Worm (Caenorhabditis elegans) whole organism, L4 larva: ENCODE data around the gene F56C4.1.

ENCODE experiments used
- ZK337.2 ChIP-seq: fragments of 200-800 bp; sonication (Bioruptor generic); IDR thresholded peaks from 2 replicates; pipeline ENCODE4 v1.3.6; 2022; ENCODE audit warnings: missing genetic modification reagents, missing genetic modification characterization, missing compliant biosample characterization
- aha-1 ChIP-seq: fragments of 150-350 bp; peaks from one replicate; lab custom pipeline; 2014; ENCODE audit warnings: missing biosample characterization, missing genetic modification characterization
- aly-2 ChIP-seq: sonication (generic microtip); optimal IDR thresholded peaks from 2 replicates; lab custom pipeline; 2018; ENCODE audit warnings: missing biosample characterization, missing genetic modification characterization
- ceh-32 ChIP-seq: sonication (generic microtip); optimal IDR thresholded peaks from 2 replicates; lab custom pipeline; 2016; ENCODE audit warnings: mild to moderate bottlenecking, missing genetic modification characterization, missing compliant biosample characterization; ENCODE audit not compliant: poor library complexity
- daf-12 ChIP-seq: fragments of 150-350 bp; optimal IDR thresholded peaks from 2 replicates; lab custom pipeline; 2014; ENCODE audit warnings: missing biosample characterization, missing genetic modification reagents, missing genetic modification characterization
- lsy-2 ChIP-seq, 2 experiments: fragments of 150-350 bp in 1 of 2; sonication (generic microtip) in 1 of 2; optimal IDR thresholded peaks; 2 replicates each; lab custom pipeline; 2014 to 2017; ENCODE audit warnings: missing biosample characterization in 2 of 2, missing genetic modification characterization in 2 of 2
- mdl-1 ChIP-seq, 2 experiments: fragments of 150-350 bp in 1 of 2; sonication (generic microtip) in 1 of 2; optimal IDR thresholded peaks; 2 replicates each; lab custom pipeline; 2014 to 2017; ENCODE audit warnings: missing biosample characterization in 2 of 2, missing genetic modification characterization in 2 of 2
- mep-1 ChIP-seq: fragments of 150-350 bp; sonication (generic microtip); optimal IDR thresholded peaks from 3 replicates; lab custom pipeline; 2014; ENCODE audit warnings: missing biosample characterization, missing genetic modification characterization
- nhr-11 ChIP-seq: fragments of 150-350 bp; optimal IDR thresholded peaks from 2 replicates; lab custom pipeline; 2014; ENCODE audit warnings: missing biosample characterization, missing genetic modification characterization
- nhr-237 ChIP-seq: sonication (generic microtip); optimal IDR thresholded peaks from 2 replicates; lab custom pipeline; 2017; ENCODE audit warnings: missing biosample characterization, missing genetic modification characterization
- nhr-42 ChIP-seq: fragments of 200-800 bp; sonication (Bioruptor generic); IDR thresholded peaks from 2 replicates; pipeline ENCODE4 v1.3.6; 2022; ENCODE audit warnings: missing genetic modification characterization, missing compliant biosample characterization
- snpc-1.2 ChIP-seq: fragments of 200-800 bp; sonication (Bioruptor generic); IDR thresholded peaks from 2 replicates; pipeline ENCODE4 v1.3.6; 2022; ENCODE audit warnings: missing genetic modification reagents, missing genetic modification characterization, missing compliant biosample characterization
- unc-130 ChIP-seq: sonication (generic microtip); optimal IDR thresholded peaks from 2 replicates; lab custom pipeline; 2016; ENCODE audit warnings: missing genetic modification reagents, missing genetic modification characterization, missing compliant biosample characterization

DNA sequence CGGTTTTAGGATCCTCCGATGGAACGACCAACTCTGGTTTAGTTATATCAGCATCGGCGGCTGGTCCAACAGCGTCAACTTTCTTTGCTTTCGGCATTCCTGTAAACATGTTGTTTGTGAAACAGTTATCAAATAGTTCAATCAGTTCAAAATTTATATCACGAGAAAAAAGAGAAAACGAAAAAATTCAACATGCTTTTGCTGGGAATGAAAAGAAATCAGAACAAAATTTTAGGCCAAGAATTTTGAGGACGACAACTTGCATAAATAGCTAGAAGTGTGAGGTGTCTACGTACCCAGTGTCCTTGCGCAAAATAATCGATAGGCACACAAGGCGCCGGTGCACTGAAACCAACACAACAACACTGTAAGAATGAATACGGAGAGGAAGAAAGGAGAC lies 43.6 kb downstream of the F56C4.1 start, which contains the start of gene K08C7.4:
- no peak for TF ChIP-seq ZK337.2
- no peak for TF ChIP-seq aha-1 (tag; lab: Kevin White, UChicago)
- no peak for TF ChIP-seq unc-130 (GFP tag; lab: Kevin White, UChicago)
- TF ChIP-seq aly-2 (tag; lab: Kevin White, UChicago): no peak
- no peak for TF ChIP-seq snpc-1.2 (GFP tag; lab: Robert Waterston, UW)
- TF ChIP-seq mep-1 (tag; lab: Kevin White, UChicago): no peak
- no peak for TF ChIP-seq ceh-32 (tag; lab: Kevin White, UChicago)
- TF ChIP-seq mdl-1 (tag; optimal IDR thresholded peaks at IDR 0.05; lab: Kevin White, UChicago): no peak
- no peak for TF ChIP-seq lsy-2 (tag; optimal IDR thresholded peaks at IDR 0.05; lab: Kevin White, UChicago)
- TF ChIP-seq nhr-237 (tag; lab: Kevin White, UChicago): no peak
- TF ChIP-seq nhr-11: no peak
- no peak for TF ChIP-seq daf-12 (tag; lab: Kevin White, UChicago)
- TF ChIP-seq nhr-42 (GFP tag; lab: Robert Waterston, UW): no peak
